Worm (Caenorhabditis elegans) whole organism, L2 larva: ENCODE measurements around the gene K02E2.7.

Experiments used
- dmd-4 ChIP-seq: sonication (generic microtip); optimal IDR thresholded peaks from 2 replicates; lab custom pipeline; 2017; ENCODE audit warnings: missing biosample characterization, missing genetic modification characterization
- lsy-2 ChIP-seq, 2 experiments: fragments of 150-350 bp in 1 of 2; sonication (generic microtip) in 1 of 2; optimal IDR thresholded peaks; 2 replicates each; lab custom pipeline; 2014 to 2017; ENCODE audit warnings: missing biosample characterization in 2 of 2, missing genetic modification characterization in 2 of 2
- ztf-4 ChIP-seq: fragments of 150-350 bp; optimal IDR thresholded peaks from 2 replicates; lab custom pipeline; 2014; ENCODE audit warnings: missing biosample characterization, missing genetic modification characterization

- TF ChIP-seq lsy-2 (tag; optimal IDR thresholded peaks at IDR 0.05; lab: Kevin White, UChicago) (no peak), dmd-4 (tag; lab: Kevin White, UChicago) (no peak), ztf-4 (tag; lab: Kevin White, UChicago) (no peak)
These were observed 23.4 kb upstream of the K02E2.7 start for ce11 chrV:20410285-20410684.
